Worm (Caenorhabditis elegans) whole organism, young adult: ENCODE data around the gene srbc-67.

Experiments
- C17E4.6 ChIP-seq: fragments of 200-800 bp; sonication (Bioruptor generic); IDR thresholded peaks from 2 replicates; pipeline ENCODE4 v1.3.6; 2022; ENCODE audit warnings: missing genetic modification reagents, missing genetic modification characterization, missing compliant biosample characterization
- F37B4.10 ChIP-seq: fragments of 200-800 bp; sonication (Bioruptor generic); IDR thresholded peaks from 2 replicates; pipeline ENCODE4 v1.3.6; 2022; ENCODE audit warnings: missing genetic modification characterization, missing compliant biosample characterization
- T07F8.4 ChIP-seq: sonication (generic microtip); optimal IDR thresholded peaks from 2 replicates; lab custom pipeline; 2016; ENCODE audit warnings: mild to moderate bottlenecking, missing genetic modification characterization, moderate library complexity, missing compliant biosample characterization
- Y53F4B.3 ChIP-seq: fragments of 200-800 bp; sonication (Bioruptor generic); IDR thresholded peaks from 2 replicates; pipeline ENCODE4 v1.3.6; 2022; ENCODE audit warnings: missing genetic modification reagents, missing genetic modification characterization, missing compliant biosample characterization
- lag-1 ChIP-seq: fragments of 200-800 bp; sonication (Bioruptor generic); IDR thresholded peaks from 2 replicates; pipeline ENCODE4 v1.3.6; 2022; ENCODE audit warnings: missing genetic modification reagents, missing genetic modification characterization, missing compliant biosample characterization
- let-526 ChIP-seq: fragments of 200-800 bp; sonication (Bioruptor generic); IDR thresholded peaks from 2 replicates; pipeline ENCODE4 v1.3.6; 2022; ENCODE audit warnings: missing genetic modification reagents, missing genetic modification characterization, missing compliant biosample characterization
- madf-8 ChIP-seq: fragments of 200-800 bp; sonication (Bioruptor generic); conservative IDR thresholded peaks from 2 replicates; pipeline ENCODE4 v1.3.6; 2022; ENCODE audit warnings: missing genetic modification reagents, missing genetic modification characterization, missing compliant biosample characterization
- nhr-80 ChIP-seq: sonication (generic microtip); optimal IDR thresholded peaks from 2 replicates; lab custom pipeline; 2016; ENCODE audit warnings: missing genetic modification characterization, missing compliant biosample characterization
- sdz-38 ChIP-seq: sonication (generic microtip); optimal IDR thresholded peaks from 2 replicates; lab custom pipeline; 2016; ENCODE audit warnings: missing genotype, missing genetic modification characterization, missing compliant biosample characterization
- unc-62 ChIP-seq: fragments of 150-350 bp; optimal IDR thresholded peaks from 2 replicates; lab custom pipeline; 2014; ENCODE audit warnings: missing biosample characterization, missing genetic modification reagents, missing genetic modification characterization
- ztf-25 ChIP-seq: fragments of 200-800 bp; sonication (Bioruptor generic); IDR thresholded peaks from 2 replicates; pipeline ENCODE4 v1.3.6; 2022; ENCODE audit warnings: missing genetic modification reagents, missing genetic modification characterization, missing compliant biosample characterization
- ztf-6 ChIP-seq: fragments of 200-800 bp; sonication (Bioruptor generic); IDR thresholded peaks from 2 replicates; pipeline ENCODE4 v1.3.6; 2022; ENCODE audit warnings: missing genetic modification reagents, missing genetic modification characterization, missing compliant biosample characterization

- TF ChIP-seq let-526 (GFP tag; lab: Robert Waterston, UW) (no peak), Y53F4B.3 (GFP tag; lab: Robert Waterston, UW) (no peak), C17E4.6 (GFP tag; lab: Robert Waterston, UW) (no peak), F37B4.10 (no peak), sdz-38 (tag; lab: Kevin White, UChicago) (no peak), T07F8.4 (tag; lab: Kevin White, UChicago) (no peak), nhr-80 (tag; lab: Kevin White, UChicago) (no peak), ztf-25 (no peak), madf-8 (no peak), ztf-6 (GFP tag; lab: Robert Waterston, UW) (no peak), unc-62 (GFP tag; lab: Kevin White, UChicago) (no peak), lag-1 (no peak)
Observed at ce11 chrV:3502038-3502437, 39.0 kb downstream of the srbc-67 start, which contains the start of the genes C07G3.8 and C07G3.10.
